Fruit fly (Drosophila melanogaster): ENCODE results near the gene CG14854.

DNA sequence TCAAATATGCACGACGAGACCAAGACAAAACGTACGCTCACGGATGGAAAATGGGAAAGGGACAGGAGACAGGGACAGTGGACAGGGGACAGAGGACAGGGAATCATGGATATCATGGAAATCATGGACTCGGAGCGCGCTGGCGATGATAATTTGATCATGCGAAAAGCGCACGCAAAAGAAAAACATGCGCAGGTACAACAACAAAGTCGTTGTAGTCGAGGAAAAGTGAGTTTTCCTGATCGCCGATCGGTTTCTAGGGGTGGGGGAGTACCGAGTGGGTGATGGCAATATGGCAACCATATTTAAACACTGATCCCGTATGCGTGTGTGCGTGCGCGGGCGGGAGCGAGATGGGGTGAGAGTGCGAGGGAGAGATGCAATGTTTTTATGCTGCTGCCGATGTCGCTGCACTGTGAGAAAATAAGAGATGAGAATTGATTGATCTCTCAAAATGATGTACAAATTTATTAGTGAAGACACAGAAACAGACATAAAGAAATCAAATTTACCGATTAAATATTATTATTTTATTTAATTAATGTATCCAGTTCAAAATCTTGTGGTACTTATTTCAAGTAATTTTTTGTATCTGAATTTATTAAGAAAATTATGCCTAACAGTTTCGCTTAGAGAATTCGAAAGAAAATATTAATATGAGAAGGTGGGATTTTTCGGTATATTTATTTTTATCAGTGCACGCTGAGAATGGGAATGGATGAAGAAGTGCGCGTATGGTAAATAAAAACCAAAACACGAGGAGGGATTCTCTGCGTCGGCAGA is 31.1 kb upstream of the CG14854 start:
- no peak for TF ChIP-seq cyc (GFP tag; optimal IDR thresholded peaks at IDR 0.05)
- no peak; the same call in 1 of the 2 replicates for TF ChIP-seq Gug (GFP tag; IDR thresholded peaks at IDR 0.05)
- peak; percentile 48 for TF ChIP-seq svp (GFP tag)
- no peak for TF ChIP-seq CG31627 (GFP tag; optimal IDR thresholded peaks at IDR 0.05)

Data from whole organism, prepupa.